Worm (Caenorhabditis elegans) whole organism, young adult: Measurements from ENCODE around the gene rbm-26.
A peak's percentile ranks its signal among the peaks of the same experiment; 100 is the strongest.

Experiments used
- B0019.2 ChIP-seq: fragments of 200-800 bp; sonication (Bioruptor generic); conservative IDR thresholded peaks from 2 replicates; pipeline ENCODE4 v1.3.6; 2022; ENCODE audit warnings: missing genetic modification reagents, missing genetic modification characterization, missing compliant biosample characterization
- B0035.1 ChIP-seq: sonication (generic microtip); optimal IDR thresholded peaks from 2 replicates; lab custom pipeline; 2016; ENCODE audit warnings: missing genetic modification characterization, mild to moderate bottlenecking, missing compliant biosample characterization, missing genotype, missing genetic modification reagents
- D2030.7 ChIP-seq: fragments of 200-800 bp; sonication (Bioruptor generic); IDR thresholded peaks from 2 replicates; pipeline ENCODE4 v1.3.6; 2022; ENCODE audit warnings: missing genetic modification reagents, missing genetic modification characterization, missing compliant biosample characterization
- F10E7.11 ChIP-seq: sonication (generic microtip); optimal IDR thresholded peaks from 2 replicates; lab custom pipeline; 2017; ENCODE audit warnings: mild to moderate bottlenecking, missing genetic modification characterization, moderate library complexity, missing compliant biosample characterization
- F33H1.4 ChIP-seq: fragments of 200-800 bp; sonication (Bioruptor generic); IDR thresholded peaks from 2 replicates; pipeline ENCODE4 v1.3.6; 2022; ENCODE audit warnings: missing genetic modification reagents, missing genetic modification characterization, missing compliant biosample characterization
- F37B4.10 ChIP-seq: fragments of 200-800 bp; sonication (Bioruptor generic); IDR thresholded peaks from 2 replicates; pipeline ENCODE4 v1.3.6; 2022; ENCODE audit warnings: missing genetic modification characterization, missing compliant biosample characterization
- F52B5.7 ChIP-seq: sonication (generic microtip); optimal IDR thresholded peaks from 2 replicates; lab custom pipeline; 2016; ENCODE audit warnings: mild to moderate bottlenecking, missing genetic modification characterization, missing compliant biosample characterization
- Y53F4B.3 ChIP-seq: fragments of 200-800 bp; sonication (Bioruptor generic); IDR thresholded peaks from 2 replicates; pipeline ENCODE4 v1.3.6; 2022; ENCODE audit warnings: missing genetic modification reagents, missing genetic modification characterization, missing compliant biosample characterization
- ZK185.1 ChIP-seq: sonication (generic microtip); optimal IDR thresholded peaks from 2 replicates; lab custom pipeline; 2016; ENCODE audit warnings: mild to moderate bottlenecking, missing genetic modification characterization, missing compliant biosample characterization; ENCODE audit not compliant: poor library complexity, severe bottlenecking
- aptf-3 ChIP-seq: fragments of 200-800 bp; sonication (Bioruptor generic); IDR thresholded peaks from 2 replicates; pipeline ENCODE4 v1.3.6; 2022; ENCODE audit warnings: missing genetic modification characterization, missing compliant biosample characterization
- atf-7 ChIP-seq: sonication (generic microtip); optimal IDR thresholded peaks from 2 replicates; lab custom pipeline; 2017; ENCODE audit warnings: mild to moderate bottlenecking, missing genetic modification characterization, missing compliant biosample characterization
- bed-2 ChIP-seq: fragments of 200-800 bp; sonication (Bioruptor generic); IDR thresholded peaks from 2 replicates; pipeline ENCODE4 v1.3.6; 2022; ENCODE audit warnings: missing genetic modification reagents, missing genetic modification characterization, missing compliant biosample characterization
- cebp-1 ChIP-seq, 2 experiments: fragments of 200-800 bp in 1 of 2; sonication (Bioruptor generic) in 1 of 2; sonication (generic microtip) in 1 of 2; IDR thresholded peaks in 1 of 2; optimal IDR thresholded peaks in 1 of 2; 2 replicates each; pipeline versions ENCODE4 v1.3.6 to Lab custom; 2017 to 2022; ENCODE audit warnings: missing compliant biosample characterization in 2 of 2, missing genetic modification characterization in 2 of 2, mild to moderate bottlenecking in 1 of 2, missing genetic modification reagents in 1 of 2, moderate library complexity in 1 of 2
- ceh-27 ChIP-seq: fragments of 200-800 bp; sonication (Bioruptor generic); optimal IDR thresholded peaks from 2 replicates; lab custom pipeline; 2018; ENCODE audit warnings: mild to moderate bottlenecking, missing genetic modification characterization, moderate library complexity, missing compliant biosample characterization
- ceh-58 ChIP-seq: fragments of 200-800 bp; sonication (Bioruptor generic); IDR thresholded peaks from 2 replicates; pipeline ENCODE4 v1.3.6; 2022; ENCODE audit warnings: missing genetic modification characterization, missing compliant biosample characterization
- ceh-91 ChIP-seq: fragments of 200-800 bp; sonication (Bioruptor generic); IDR thresholded peaks from 2 replicates; pipeline ENCODE4 v1.3.6; 2022; ENCODE audit warnings: missing genetic modification reagents, missing genetic modification characterization, missing compliant biosample characterization
- dpl-1 ChIP-seq: fragments of 150-350 bp; optimal IDR thresholded peaks from 2 replicates; lab custom pipeline; 2014; ENCODE audit warnings: missing biosample characterization, missing genetic modification reagents, missing genetic modification characterization
- efl-1 ChIP-seq: fragments of 150-350 bp; optimal IDR thresholded peaks from 2 replicates; lab custom pipeline; 2014; ENCODE audit warnings: missing biosample characterization, missing genetic modification reagents, missing genetic modification characterization
- egl-44 ChIP-seq: fragments of 200-800 bp; sonication (Bioruptor generic); IDR thresholded peaks from 2 replicates; pipeline ENCODE4 v1.3.6; 2022; ENCODE audit warnings: missing genetic modification reagents, missing genetic modification characterization, missing compliant biosample characterization
- him-1 ChIP-seq: sonication (generic microtip); optimal IDR thresholded peaks from 2 replicates; lab custom pipeline; 2016; ENCODE audit warnings: missing genotype, missing genetic modification reagents, missing genetic modification characterization, missing compliant biosample characterization
- hlh-12 ChIP-seq: sonication (generic microtip); optimal IDR thresholded peaks from 2 replicates; lab custom pipeline; 2016; ENCODE audit warnings: missing genetic modification characterization, missing compliant biosample characterization
- hmg-1.2 ChIP-seq: fragments of 200-800 bp; sonication (Bioruptor generic); IDR thresholded peaks from 2 replicates; pipeline ENCODE4 v1.3.6; 2022; ENCODE audit warnings: missing genetic modification reagents, missing genetic modification characterization, missing compliant biosample characterization
- hsf-1 ChIP-seq: fragments of 200-800 bp; sonication (Bioruptor generic); IDR thresholded peaks from 2 replicates; pipeline ENCODE4 v1.3.6; 2022; ENCODE audit warnings: missing genetic modification reagents, missing genetic modification characterization, missing compliant biosample characterization
- lin-35 ChIP-seq, 3 experiments: fragments of 150-350 bp in 2 of 3; sonication (generic microtip) in 1 of 3; optimal IDR thresholded peaks; 2 replicates each; lab custom pipeline; 2014 to 2018; ENCODE audit warnings: missing biosample characterization in 3 of 3, missing genetic modification characterization in 3 of 3, missing genetic modification reagents in 3 of 3
- lin-54 ChIP-seq: fragments of 200-800 bp; sonication (Bioruptor generic); optimal IDR thresholded peaks from 2 replicates; lab custom pipeline; 2018; ENCODE audit warnings: mild to moderate bottlenecking, missing genetic modification characterization, missing compliant biosample characterization
- lsl-1 ChIP-seq: fragments of 200-800 bp; sonication (Bioruptor generic); optimal IDR thresholded peaks from 2 replicates; lab custom pipeline; 2018; ENCODE audit warnings: mild to moderate bottlenecking, missing genetic modification characterization, moderate library complexity, missing compliant biosample characterization
- madf-6 ChIP-seq: fragments of 200-800 bp; sonication (Bioruptor generic); IDR thresholded peaks from 2 replicates; pipeline ENCODE4 v1.3.6; 2022; ENCODE audit warnings: missing genetic modification reagents, missing genetic modification characterization, missing compliant biosample characterization
- nfya-1 ChIP-seq: sonication (generic microtip); optimal IDR thresholded peaks from 2 replicates; lab custom pipeline; 2017; ENCODE audit warnings: antibody characterized with exemption, missing compliant biosample characterization, missing genetic modification characterization, borderline replicate concordance; ENCODE audit not compliant: insufficient read depth
- nhr-179 ChIP-seq: sonication (generic microtip); optimal IDR thresholded peaks from 2 replicates; lab custom pipeline; 2016; ENCODE audit warnings: mild to moderate bottlenecking, missing genetic modification characterization, missing compliant biosample characterization
- nhr-27 ChIP-seq: fragments of 200-800 bp; sonication (Bioruptor generic); optimal IDR thresholded peaks from 2 replicates; lab custom pipeline; 2018; ENCODE audit warnings: mild to moderate bottlenecking, missing genetic modification characterization, moderate library complexity, missing compliant biosample characterization
- rcor-1 ChIP-seq: fragments of 200-800 bp; sonication (Bioruptor generic); IDR thresholded peaks from 2 replicates; pipeline ENCODE4 v1.3.6; 2022; ENCODE audit warnings: missing genetic modification reagents, missing genetic modification characterization, missing compliant biosample characterization
- snpc-1.1 ChIP-seq: sonication (generic microtip); optimal IDR thresholded peaks from 2 replicates; lab custom pipeline; 2017; ENCODE audit warnings: missing genetic modification characterization, mild to moderate bottlenecking, missing compliant biosample characterization, antibody characterized with exemption, moderate library complexity, missing genotype, missing genetic modification reagents; ENCODE audit not compliant: insufficient read depth
- snpc-1.3 ChIP-seq: sonication (generic microtip); optimal IDR thresholded peaks from 2 replicates; lab custom pipeline; 2017; ENCODE audit warnings: missing genetic modification characterization, mild to moderate bottlenecking, missing compliant biosample characterization, antibody characterized with exemption, moderate library complexity, missing genotype, missing genetic modification reagents; ENCODE audit not compliant: insufficient read depth
- snpc-4 ChIP-seq, 5 experiments: fragments of 150-350 bp in 1 of 5; sonication (generic microtip) in 4 of 5; optimal IDR thresholded peaks; 2 replicates each; lab custom pipeline; 2014 to 2018; ENCODE audit warnings: missing genetic modification characterization in 5 of 5, missing biosample characterization in 3 of 5, antibody characterized with exemption in 2 of 5, mild to moderate bottlenecking in 2 of 5, missing compliant biosample characterization in 2 of 5, missing genotype in 2 of 5, moderate library complexity in 2 of 5, missing genetic modification reagents in 1 of 5
- tlf-1 ChIP-seq: fragments of 200-800 bp; sonication (Bioruptor generic); optimal IDR thresholded peaks from 2 replicates; lab custom pipeline; 2018; ENCODE audit warnings: mild to moderate bottlenecking, missing genetic modification characterization, missing compliant biosample characterization
- xnd-1 ChIP-seq: sonication (generic microtip); optimal IDR thresholded peaks from 2 replicates; lab custom pipeline; 2016; ENCODE audit warnings: missing genotype, missing genetic modification reagents, missing genetic modification characterization, missing compliant biosample characterization
- zim-3 ChIP-seq: sonication (generic microtip); optimal IDR thresholded peaks from 2 replicates; lab custom pipeline; 2017; ENCODE audit warnings: mild to moderate bottlenecking, missing genetic modification characterization, moderate library complexity, missing compliant biosample characterization
- ztf-18 ChIP-seq: sonication (generic microtip); optimal IDR thresholded peaks from 2 replicates; lab custom pipeline; 2016; ENCODE audit warnings: missing genotype, mild to moderate bottlenecking, missing genetic modification characterization, missing compliant biosample characterization
- ztf-25 ChIP-seq: fragments of 200-800 bp; sonication (Bioruptor generic); IDR thresholded peaks from 2 replicates; pipeline ENCODE4 v1.3.6; 2022; ENCODE audit warnings: missing genetic modification reagents, missing genetic modification characterization, missing compliant biosample characterization

rbm-26 gene

DNA sequence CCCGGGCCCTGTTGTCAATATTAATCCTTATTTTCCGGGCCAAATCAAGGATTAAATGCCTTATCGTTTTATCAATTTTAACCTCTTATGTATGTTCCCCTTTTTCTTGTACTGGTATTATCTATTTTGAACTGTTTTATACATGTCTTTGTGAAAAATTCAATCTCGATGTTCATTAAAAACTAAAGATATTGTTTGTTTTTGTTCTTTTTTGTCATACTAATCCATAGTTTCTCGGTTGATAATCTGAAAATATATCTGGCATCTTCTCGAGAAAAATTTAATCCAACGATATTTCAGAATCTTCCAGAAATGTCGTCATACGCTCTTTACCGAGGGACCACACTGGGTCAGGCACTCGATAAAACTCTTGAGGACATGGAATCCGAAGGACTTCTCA, 17.6 kb upstream of the rbm-26 start, which contains the start of gene B0336.13:
Gene B0336.13, plus strand, starts transcription at position 301 of the 400 bp plus-strand sequence.
- TF ChIP-seq B0019.2 (no peak), ceh-58 (no peak), cebp-1 (GFP tag; IDR thresholded peaks at IDR 0.05; lab: Robert Waterston, UW) (no peak), cebp-1 (tag; optimal IDR thresholded peaks at IDR 0.05; lab: Kevin White, UChicago) (no peak), madf-6 (GFP tag; lab: Robert Waterston, UW) (peak; percentile 15; the same call in 1 of the 2 replicates), F10E7.11 (tag; lab: Kevin White, UChicago) (no peak), zim-3 (tag; lab: Kevin White, UChicago) (no peak), snpc-1.3 (tag; lab: Kevin White, UChicago) (no peak), hsf-1 (GFP tag; lab: Robert Waterston, UW) (0 out of 2 replicates have a peak, but pooled peaks have one; percentile 46)

DNA sequence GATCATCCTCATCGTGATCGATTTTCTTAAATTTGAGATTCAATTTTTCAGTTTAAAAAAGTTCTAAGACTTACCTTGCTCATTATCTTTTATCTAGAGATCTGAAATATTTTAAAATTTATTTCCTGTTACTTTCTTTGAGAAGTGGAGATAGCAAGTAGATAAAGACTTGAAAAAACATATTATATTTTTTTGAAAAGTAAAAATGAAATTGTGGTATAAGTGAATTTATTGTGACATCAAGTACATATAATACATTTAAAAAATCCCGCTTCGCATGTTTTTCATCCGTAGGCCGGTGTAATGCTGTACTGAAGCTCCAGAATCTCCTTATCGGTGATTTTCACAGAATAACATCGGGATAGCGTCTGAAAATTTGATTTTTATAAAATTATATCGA, 14.1 kb upstream of the rbm-26 start, which contains the start of gene B0336.7:
Gene B0336.7, minus strand, starts transcription at position 101 of the 400 bp plus-strand sequence.
- no peak for TF ChIP-seq B0035.1 (tag; lab: Kevin White, UChicago)
- no peak for TF ChIP-seq ceh-91 (GFP tag; lab: Robert Waterston, UW)
- no peak for TF ChIP-seq nfya-1 (tag; lab: Kevin White, UChicago)
- no peak for TF ChIP-seq hlh-12 (tag; lab: Kevin White, UChicago)
- no peak for TF ChIP-seq bed-2 (GFP tag; lab: Robert Waterston, UW)

DNA sequence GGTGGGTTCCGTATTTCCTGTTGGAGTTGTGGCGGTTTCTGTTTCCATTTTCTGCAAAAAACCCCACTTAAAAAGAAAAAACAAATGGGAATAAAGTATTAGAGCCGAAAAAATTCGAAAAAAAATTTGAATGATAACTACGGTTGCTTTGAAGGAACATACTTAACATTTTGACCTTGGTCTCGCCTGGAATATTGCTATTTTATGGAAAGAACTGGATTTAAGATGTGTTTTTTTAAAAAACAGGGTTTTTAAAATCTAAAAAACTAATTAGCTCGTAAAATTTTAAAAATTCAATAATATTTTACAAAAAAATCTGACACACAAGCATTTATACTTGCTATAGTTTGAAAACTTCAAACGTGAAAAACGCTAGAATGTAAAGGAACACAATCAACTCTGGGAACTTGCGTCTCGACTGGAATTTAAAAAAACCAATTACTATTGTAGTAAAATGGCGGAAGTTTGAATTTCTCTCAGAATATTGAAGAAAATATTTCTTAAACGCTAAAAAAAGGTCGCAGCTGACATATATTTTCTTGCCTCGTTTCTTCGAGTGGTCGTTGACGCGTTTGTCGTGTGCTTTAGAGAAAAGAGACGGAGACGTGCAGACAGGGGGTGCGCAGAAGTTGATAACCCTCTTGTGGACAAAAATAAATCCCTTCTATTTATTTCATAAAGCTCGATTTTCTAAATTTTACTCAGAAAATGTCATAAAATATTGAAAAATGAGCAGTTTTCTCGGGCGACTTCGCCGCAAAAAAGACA, 13.2 kb upstream of the rbm-26 start, which contains the start of the genes lgg-3 and rgs-5:
Gene lgg-3, minus strand, starts transcription at position 51 of the 768 bp plus-strand sequence.
Gene rgs-5, plus strand, starts transcription at position 593 of the 768 bp plus-strand sequence.
- TF ChIP-seq dpl-1 (GFP tag; lab: Kevin White, UChicago) (peak; percentile 14), efl-1 (GFP tag; lab: Kevin White, UChicago) (peak; percentile 62), D2030.7 (GFP tag; lab: Robert Waterston, UW) (peak; percentile 58), aptf-3 (GFP tag; lab: Robert Waterston, UW) (no peak), Y53F4B.3 (GFP tag; lab: Robert Waterston, UW) (no peak), hmg-1.2 (peak; percentile 13; the same call in 1 of the 2 replicates), ztf-18 (tag; lab: Kevin White, UChicago) (peak; percentile 72), nhr-27 (tag; lab: Kevin White, UChicago) (no peak), snpc-1.3 (tag; lab: Kevin White, UChicago) (peak; percentile 3), ceh-27 (GFP tag; lab: Kevin White, UChicago) (peak; percentile 12), ZK185.1 (no peak), cebp-1 (GFP tag; IDR thresholded peaks at IDR 0.05; lab: Robert Waterston, UW) (0 out of 2 replicates have a peak, but pooled peaks have one; percentile 11), cebp-1 (tag; optimal IDR thresholded peaks at IDR 0.05; lab: Kevin White, UChicago) (peak; percentile 15), tlf-1 (peak; percentile 44), F52B5.7 (tag; lab: Kevin White, UChicago) (no peak), atf-7 (no peak), egl-44 (no peak), ztf-25 (GFP tag; lab: Robert Waterston, UW) (no peak), F37B4.10 (no peak), B0019.2 (no peak), rcor-1 (GFP tag; lab: Robert Waterston, UW) (peak; percentile 39; the same call in 1 of the 2 replicates), snpc-4 (GFP tag; optimal IDR thresholded peaks at IDR 0.05; lab: Kevin White, UChicago) (no peak), snpc-4 (tag; optimal IDR thresholded peaks at IDR 0.05; lab: Kevin White, UChicago) (peak; percentile 5 to 81 (median 31)), him-1 (peak; percentile 64), lin-35 (GFP tag; optimal IDR thresholded peaks at IDR 0.05; lab: Kevin White, UChicago) (peak in 1 of 3 experiments; percentile 30), ceh-91 (GFP tag; lab: Robert Waterston, UW) (peak; percentile 61), lin-54 (GFP tag; lab: Kevin White, UChicago) (peak; percentile 89), snpc-1.1 (tag; lab: Kevin White, UChicago) (peak; percentile 31), nhr-179 (no peak), xnd-1 (tag; lab: Kevin White, UChicago) (peak; percentile 91), F33H1.4 (GFP tag; lab: Robert Waterston, UW) (peak; percentile 85), hsf-1 (GFP tag; lab: Robert Waterston, UW) (peak; percentile 48; the same call in 1 of the 2 replicates), lsl-1 (peak; percentile 96)
